Worm (Caenorhabditis elegans) whole organism, L2 larva: ENCODE measurements around the gene fln-1.

ENCODE experiments used
- C34F6.9 ChIP-seq: fragments of 150-350 bp; optimal IDR thresholded peaks from 2 replicates; lab custom pipeline; 2014; ENCODE audit warnings: missing biosample characterization, missing genetic modification characterization
- R02D3.7 ChIP-seq: fragments of 150-350 bp; optimal IDR thresholded peaks from 2 replicates; lab custom pipeline; 2014; ENCODE audit warnings: missing biosample characterization, missing genetic modification characterization
- ZK546.5 ChIP-seq: sonication (generic microtip); optimal IDR thresholded peaks from 2 replicates; lab custom pipeline; 2017; ENCODE audit warnings: missing biosample characterization, missing genetic modification characterization
- alr-1 ChIP-seq: fragments of 150-350 bp; optimal IDR thresholded peaks from 2 replicates; lab custom pipeline; 2014; ENCODE audit warnings: missing biosample characterization, missing genetic modification characterization
- ama-1 ChIP-seq: fragments of 150-350 bp; optimal IDR thresholded peaks from 2 replicates; lab custom pipeline; 2018; ENCODE audit warnings: inconsistent platforms
- blmp-1 ChIP-seq: sonication (generic microtip); optimal IDR thresholded peaks from 2 replicates; lab custom pipeline; 2017; ENCODE audit warnings: missing genetic modification characterization, mild to moderate bottlenecking, missing compliant biosample characterization, antibody characterized with exemption, moderate library complexity; ENCODE audit not compliant: insufficient read depth
- ceh-16 ChIP-seq: fragments of 150-350 bp; optimal IDR thresholded peaks from 2 replicates; lab custom pipeline; 2014; ENCODE audit warnings: missing biosample characterization, missing genetic modification characterization
- ceh-82 ChIP-seq: fragments of 150-350 bp; optimal IDR thresholded peaks from 2 replicates; lab custom pipeline; 2014; ENCODE audit warnings: missing biosample characterization, missing genetic modification characterization
- crh-2 ChIP-seq: sonication (generic microtip); optimal IDR thresholded peaks from 2 replicates; lab custom pipeline; 2017; ENCODE audit warnings: missing biosample characterization, missing genetic modification characterization
- dmd-4 ChIP-seq: sonication (generic microtip); optimal IDR thresholded peaks from 2 replicates; lab custom pipeline; 2017; ENCODE audit warnings: missing biosample characterization, missing genetic modification characterization
- elt-1 ChIP-seq: fragments of 150-350 bp; optimal IDR thresholded peaks from 2 replicates; lab custom pipeline; 2014; ENCODE audit warnings: missing biosample characterization, missing genetic modification characterization
- elt-3 ChIP-seq: sonication (generic microtip); optimal IDR thresholded peaks from 2 replicates; lab custom pipeline; 2017; ENCODE audit warnings: missing biosample characterization, missing genetic modification characterization
- fos-1 ChIP-seq: fragments of 150-350 bp; optimal IDR thresholded peaks from 2 replicates; lab custom pipeline; 2014; ENCODE audit warnings: missing biosample characterization, missing genetic modification characterization
- gmeb-1 ChIP-seq: fragments of 150-350 bp; optimal IDR thresholded peaks from 2 replicates; lab custom pipeline; 2014; ENCODE audit warnings: missing biosample characterization, missing genetic modification characterization
- lin-39 ChIP-seq: fragments of 150-350 bp; optimal IDR thresholded peaks from 2 replicates; lab custom pipeline; 2014; ENCODE audit warnings: missing biosample characterization, missing genetic modification reagents, missing genetic modification characterization
- lsy-2 ChIP-seq, 2 experiments: fragments of 150-350 bp in 1 of 2; sonication (generic microtip) in 1 of 2; optimal IDR thresholded peaks; 2 replicates each; lab custom pipeline; 2014 to 2017; ENCODE audit warnings: missing biosample characterization in 2 of 2, missing genetic modification characterization in 2 of 2
- mab-5 ChIP-seq: fragments of 150-350 bp; optimal IDR thresholded peaks from 2 replicates; lab custom pipeline; 2014; ENCODE audit warnings: missing biosample characterization, missing genetic modification characterization
- mdl-1 ChIP-seq, 2 experiments: fragments of 150-350 bp in 1 of 2; sonication (generic microtip) in 1 of 2; optimal IDR thresholded peaks; 2 replicates each; lab custom pipeline; 2017; ENCODE audit warnings: missing biosample characterization in 2 of 2, missing genetic modification characterization in 2 of 2
- nhr-10 ChIP-seq: sonication (generic microtip); optimal IDR thresholded peaks from 2 replicates; lab custom pipeline; 2017; ENCODE audit warnings: missing biosample characterization, missing genetic modification characterization
- nhr-11 ChIP-seq: fragments of 150-350 bp; optimal IDR thresholded peaks from 2 replicates; lab custom pipeline; 2014; ENCODE audit warnings: missing biosample characterization, missing genetic modification characterization
- nhr-129 ChIP-seq: fragments of 150-350 bp; optimal IDR thresholded peaks from 2 replicates; lab custom pipeline; 2014; ENCODE audit warnings: missing biosample characterization, missing genetic modification characterization
- nhr-21 ChIP-seq: fragments of 150-350 bp; optimal IDR thresholded peaks from 2 replicates; lab custom pipeline; 2014; ENCODE audit warnings: missing biosample characterization, missing genetic modification characterization
- nhr-23 ChIP-seq: fragments of 150-350 bp; optimal IDR thresholded peaks from 2 replicates; lab custom pipeline; 2014; ENCODE audit warnings: missing biosample characterization, missing genetic modification reagents, missing genetic modification characterization
- nhr-25 ChIP-seq: fragments of 150-350 bp; sonication (generic microtip); optimal IDR thresholded peaks from 3 replicates; lab custom pipeline; 2014; ENCODE audit warnings: missing biosample characterization, missing genetic modification characterization
- sem-4 ChIP-seq: fragments of 150-350 bp; optimal IDR thresholded peaks from 2 replicates; lab custom pipeline; 2014; ENCODE audit warnings: missing biosample characterization, missing genetic modification reagents, missing genetic modification characterization
- skn-1 ChIP-seq: sonication (generic microtip); optimal IDR thresholded peaks from 2 replicates; lab custom pipeline; 2017; ENCODE audit warnings: missing biosample characterization, missing genetic modification characterization
- sma-3 ChIP-seq: sonication (generic microtip); optimal IDR thresholded peaks from 2 replicates; lab custom pipeline; 2016; ENCODE audit warnings: missing genetic modification reagents, missing genetic modification characterization, missing compliant biosample characterization
- sma-9 ChIP-seq, 2 experiments: fragments of 150-350 bp in 1 of 2; sonication (generic microtip) in 1 of 2; optimal IDR thresholded peaks; 2 replicates each; lab custom pipeline; 2014 to 2016; ENCODE audit warnings: missing genetic modification characterization in 2 of 2, mild to moderate bottlenecking in 1 of 2, missing biosample characterization in 1 of 2, missing compliant biosample characterization in 1 of 2, missing genetic modification reagents in 1 of 2, moderate library complexity in 1 of 2
- snpc-4 ChIP-seq: fragments of 150-350 bp; optimal IDR thresholded peaks from 2 replicates; lab custom pipeline; 2014; ENCODE audit warnings: missing biosample characterization, missing genetic modification characterization
- unc-55 ChIP-seq: fragments of 150-350 bp; sonication (generic microtip); optimal IDR thresholded peaks from 3 replicates; lab custom pipeline; 2014; ENCODE audit warnings: missing biosample characterization, missing genetic modification reagents, missing genetic modification characterization
- unc-62 ChIP-seq: fragments of 150-350 bp; optimal IDR thresholded peaks from 2 replicates; lab custom pipeline; 2014; ENCODE audit warnings: missing biosample characterization, missing genetic modification reagents, missing genetic modification characterization
- zag-1 ChIP-seq: fragments of 150-350 bp; optimal IDR thresholded peaks from 2 replicates; lab custom pipeline; 2014; ENCODE audit warnings: missing biosample characterization, missing genetic modification characterization
- ztf-1 ChIP-seq: fragments of 200-800 bp; sonication (Bioruptor generic); conservative IDR thresholded peaks from 2 replicates; pipeline ENCODE4 v1.3.6; 2022; ENCODE audit warnings: missing genetic modification characterization, missing compliant biosample characterization
- ztf-11 ChIP-seq: sonication (generic microtip); optimal IDR thresholded peaks from 2 replicates; lab custom pipeline; 2017; ENCODE audit warnings: missing biosample characterization, missing genetic modification characterization
- ztf-4 ChIP-seq: fragments of 150-350 bp; optimal IDR thresholded peaks from 2 replicates; lab custom pipeline; 2014; ENCODE audit warnings: missing biosample characterization, missing genetic modification characterization

The fln-1 gene

DNA sequence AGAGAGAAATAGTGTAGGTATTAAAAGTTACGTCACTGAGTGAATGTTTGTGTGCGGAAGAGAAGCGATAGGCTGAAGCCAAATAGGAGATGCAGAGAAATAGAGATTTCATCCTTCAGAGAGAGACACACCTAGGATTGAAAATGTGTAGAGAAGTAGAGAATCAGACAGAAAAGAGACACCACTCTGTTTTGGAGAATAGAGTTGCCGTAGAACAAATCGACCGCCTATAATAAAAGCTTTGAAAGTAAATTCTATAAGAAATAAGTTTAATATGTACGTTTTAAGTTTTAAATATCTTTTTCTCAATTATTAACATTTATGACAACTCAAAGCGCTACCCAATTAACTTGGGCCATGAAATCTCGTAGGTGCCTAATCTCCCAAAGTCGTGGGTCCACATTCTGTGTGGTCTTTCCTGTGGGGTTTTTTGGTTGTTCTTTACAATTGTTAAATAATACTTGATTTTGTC is 34.6 kb upstream of the fln-1 start, which contains the start of gene T07A9.12 (continued):
- peak; percentile 81 for TF ChIP-seq sma-9 (GFP tag; optimal IDR thresholded peaks at IDR 0.05; lab: Kevin White, UChicago)
- no peak for TF ChIP-seq sma-9 (tag; optimal IDR thresholded peaks at IDR 0.05; lab: Kevin White, UChicago)
- no peak for TF ChIP-seq skn-1 (tag; lab: Kevin White, UChicago)
- TF ChIP-seq ceh-82 (tag; lab: Kevin White, UChicago): no peak
- no peak for TF ChIP-seq ztf-1 (GFP tag; lab: Robert Waterston, UW)
- TF ChIP-seq sma-3 (GFP tag; lab: Kevin White, UChicago): peak; percentile 79
- no peak for TF ChIP-seq nhr-23 (tag; lab: Kevin White, UChicago)
- TF ChIP-seq gmeb-1 (tag; lab: Kevin White, UChicago): peak; percentile 41
- TF ChIP-seq nhr-10 (tag; lab: Kevin White, UChicago): no peak
- peak; percentile 83 for TF ChIP-seq nhr-129 (tag; lab: Kevin White, UChicago)
- TF ChIP-seq ama-1 (lab: Kevin White, UChicago): no peak
- no peak for TF ChIP-seq zag-1 (tag; lab: Kevin White, UChicago)
- no peak for TF ChIP-seq mab-5 (tag; lab: Kevin White, UChicago)
- TF ChIP-seq unc-62 (GFP tag; lab: Kevin White, UChicago): no peak
- TF ChIP-seq snpc-4 (tag; lab: Kevin White, UChicago): no peak
- no peak for TF ChIP-seq elt-1 (tag; lab: Kevin White, UChicago)
- no peak for TF ChIP-seq ztf-4 (tag; lab: Kevin White, UChicago)
- TF ChIP-seq R02D3.7 (tag; lab: Kevin White, UChicago): no peak

- TF ChIP-seq elt-3 (tag; lab: Kevin White, UChicago): no peak
- TF ChIP-seq lsy-2 (tag; optimal IDR thresholded peaks at IDR 0.05; lab: Kevin White, UChicago): no peak
- no peak for TF ChIP-seq nhr-11 (tag; lab: Kevin White, UChicago)
- no peak for TF ChIP-seq dmd-4 (tag; lab: Kevin White, UChicago)
- TF ChIP-seq sma-9 (GFP tag; optimal IDR thresholded peaks at IDR 0.05; lab: Kevin White, UChicago): no peak
- TF ChIP-seq sma-9 (tag; optimal IDR thresholded peaks at IDR 0.05; lab: Kevin White, UChicago): no peak
- TF ChIP-seq R02D3.7 (tag; lab: Kevin White, UChicago): no peak
- no peak for TF ChIP-seq alr-1 (tag; lab: Kevin White, UChicago)
- no peak for TF ChIP-seq sem-4 (tag; lab: Kevin White, UChicago)
- no peak for TF ChIP-seq ZK546.5 (tag; lab: Kevin White, UChicago)
- TF ChIP-seq nhr-21 (tag; lab: Kevin White, UChicago): no peak
- TF ChIP-seq mdl-1 (tag; optimal IDR thresholded peaks at IDR 0.05; lab: Kevin White, UChicago): no peak
- no peak for TF ChIP-seq nhr-25 (tag; lab: Kevin White, UChicago)
- TF ChIP-seq ztf-11 (tag; lab: Kevin White, UChicago): no peak
- no peak for TF ChIP-seq crh-2 (tag; lab: Kevin White, UChicago)
Observed at ce11 chrIV:409935-410334, 34.1 kb upstream of the fln-1 start, which contains the start of gene kgb-1. TSS of gene kgb-1 (minus strand) at chrIV:410035.

ce11 chrIV:408892-409291 is 33.1 kb upstream of the fln-1 start:
- TF ChIP-seq fos-1 (tag; lab: Kevin White, UChicago) (peak; percentile 96), sem-4 (tag; lab: Kevin White, UChicago) (no peak), ceh-16 (tag; lab: Kevin White, UChicago) (no peak)

ce11 chrIV:401395-401794 is 25.6 kb upstream of the fln-1 start, which contains the start of gene gpa-4:
TSS of gene gpa-4 (plus strand) at chrIV:401695.
- TF ChIP-seq nhr-21 (tag; lab: Kevin White, UChicago) (no peak), mdl-1 (tag; optimal IDR thresholded peaks at IDR 0.05; lab: Kevin White, UChicago) (no peak), ceh-82 (tag; lab: Kevin White, UChicago) (no peak), C34F6.9 (tag; lab: Kevin White, UChicago) (no peak), lin-39 (tag; lab: Kevin White, UChicago) (no peak), nhr-25 (tag; lab: Kevin White, UChicago) (no peak), nhr-11 (tag; lab: Kevin White, UChicago) (no peak), gmeb-1 (tag; lab: Kevin White, UChicago) (no peak), blmp-1 (tag; lab: Kevin White, UChicago) (no peak), R02D3.7 (tag; lab: Kevin White, UChicago) (no peak), mab-5 (tag; lab: Kevin White, UChicago) (no peak), sma-9 (GFP tag; optimal IDR thresholded peaks at IDR 0.05; lab: Kevin White, UChicago) (no peak), sma-9 (tag; optimal IDR thresholded peaks at IDR 0.05; lab: Kevin White, UChicago) (no peak), ceh-16 (tag; lab: Kevin White, UChicago) (no peak), unc-55 (GFP tag; lab: Kevin White, UChicago) (no peak), ztf-4 (tag; lab: Kevin White, UChicago) (no peak), sma-3 (GFP tag; lab: Kevin White, UChicago) (no peak), ztf-11 (tag; lab: Kevin White, UChicago) (no peak)
